Worm (Caenorhabditis elegans) whole organism, L2 larva: ENCODE results near the gene T06E8.2.

Experiments used
- ama-1 ChIP-seq: fragments of 150-350 bp; optimal IDR thresholded peaks from 2 replicates; lab custom pipeline; 2018; ENCODE audit warnings: inconsistent platforms
- elt-1 ChIP-seq: fragments of 150-350 bp; optimal IDR thresholded peaks from 2 replicates; lab custom pipeline; 2014; ENCODE audit warnings: missing biosample characterization, missing genetic modification characterization
- elt-3 ChIP-seq: sonication (generic microtip); optimal IDR thresholded peaks from 2 replicates; lab custom pipeline; 2017; ENCODE audit warnings: missing biosample characterization, missing genetic modification characterization
- fos-1 ChIP-seq: fragments of 150-350 bp; optimal IDR thresholded peaks from 2 replicates; lab custom pipeline; 2014; ENCODE audit warnings: missing biosample characterization, missing genetic modification characterization
- gmeb-1 ChIP-seq: fragments of 150-350 bp; optimal IDR thresholded peaks from 2 replicates; lab custom pipeline; 2014; ENCODE audit warnings: missing biosample characterization, missing genetic modification characterization
- lin-11 ChIP-seq: fragments of 150-350 bp; sonication (generic microtip); optimal IDR thresholded peaks from 2 replicates; lab custom pipeline; 2014; ENCODE audit warnings: missing biosample characterization, missing genetic modification characterization, inconsistent platforms, mixed read lengths
- lsy-2 ChIP-seq, 2 experiments: fragments of 150-350 bp in 1 of 2; sonication (generic microtip) in 1 of 2; optimal IDR thresholded peaks; 2 replicates each; lab custom pipeline; 2014 to 2017; ENCODE audit warnings: missing biosample characterization in 2 of 2, missing genetic modification characterization in 2 of 2
- nhr-11 ChIP-seq: fragments of 150-350 bp; optimal IDR thresholded peaks from 2 replicates; lab custom pipeline; 2014; ENCODE audit warnings: missing biosample characterization, missing genetic modification characterization
- nhr-21 ChIP-seq: fragments of 150-350 bp; optimal IDR thresholded peaks from 2 replicates; lab custom pipeline; 2014; ENCODE audit warnings: missing biosample characterization, missing genetic modification characterization

ce11 chrV:10078244-10078643 is 42.0 kb upstream of the T06E8.2 start, which contains the start of gene R04B5.1:
- TF ChIP-seq fos-1 (no peak), gmeb-1 (no peak), lsy-2 (tag; optimal IDR thresholded peaks at IDR 0.05; lab: Kevin White, UChicago) (no peak), nhr-21 (tag; lab: Kevin White, UChicago) (no peak), elt-3 (tag; lab: Kevin White, UChicago) (no peak), elt-1 (tag; lab: Kevin White, UChicago) (no peak), ama-1 (lab: Kevin White, UChicago) (no peak), nhr-11 (tag; lab: Kevin White, UChicago) (no peak), lin-11 (tag; lab: Kevin White, UChicago) (no peak)
